Fruit fly (Drosophila melanogaster) S2 (cell line): ENCODE data around the gene CG7896.

Experiments used
- CG8478 ChIP-seq: fragments of >200 bp; optimal IDR thresholded peaks from 2 replicates; lab custom pipeline; 2018
- CTCF ChIP-seq, 2 experiments: fragments of >200 bp; optimal IDR thresholded peaks; 2 replicates each; lab custom pipeline; 2018

The CG7896 gene

dm6 chr3R:30036609-30037008, 53.4 kb downstream of the CG7896 start, which contains the start of gene ZIPIC:
Gene ZIPIC, minus strand, starts transcription at chr3R:30036870.
- no peak for TF ChIP-seq CG8478 (lab: Kevin White, UChicago)
- no peak for TF ChIP-seq CTCF (optimal IDR thresholded peaks at IDR 0.05; lab: Kevin White, UChicago)

dm6 chr3R:30037630-30038029, 54.4 kb downstream of the CG7896 start, which contains the start of gene ocn:
Gene ocn, minus strand, starts transcription at chr3R:30037730.
- TF ChIP-seq CG8478 (lab: Kevin White, UChicago) (no peak), CTCF (optimal IDR thresholded peaks at IDR 0.05; lab: Kevin White, UChicago) (no peak)

DNA sequence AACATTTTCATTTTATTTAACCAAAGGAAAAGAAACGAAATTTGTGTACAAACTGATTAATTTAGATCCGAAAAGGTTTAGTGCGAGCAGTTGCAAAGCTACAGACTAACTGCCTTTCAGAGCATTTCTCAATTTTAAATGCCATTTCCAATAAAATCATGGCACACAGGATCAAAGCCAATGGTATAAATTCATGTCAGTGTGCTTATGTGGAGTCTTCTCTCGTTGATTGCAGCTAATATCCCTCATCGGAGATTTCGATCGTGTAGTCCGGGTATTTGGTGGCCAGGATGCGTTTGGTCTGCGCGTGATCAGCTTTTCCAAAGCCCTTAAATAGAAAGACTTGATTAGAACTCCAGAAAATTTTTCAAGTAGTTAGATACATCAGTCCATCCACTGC, 55.4 kb downstream of the CG7896 start, which contains the start of gene janB:
TSS of gene janB (minus strand) at position 101 of the 400 bp plus-strand sequence.
- TF ChIP-seq CTCF (optimal IDR thresholded peaks at IDR 0.05; lab: Kevin White, UChicago): no peak
- no peak for TF ChIP-seq CG8478 (lab: Kevin White, UChicago)

- TF ChIP-seq CTCF (optimal IDR thresholded peaks at IDR 0.05; lab: Kevin White, UChicago): no peak
- TF ChIP-seq CG8478 (lab: Kevin White, UChicago): no peak
Observed at dm6 chr3R:30039494-30039893, 56.3 kb downstream of the CG7896 start, which contains the start of the genes janA, Sry-alpha and Sry-beta. Gene janA, minus strand, starts transcription at chr3R:30039533. Gene Sry-alpha, plus strand, starts transcription at chr3R:30039719. Gene Sry-beta, plus strand, starts transcription at chr3R:30039719.
